Worm (Caenorhabditis elegans) whole organism, L4 larva: ENCODE measurements around the gene K08D8.4.

Experiments used
- ceh-82 ChIP-seq: sonication (generic microtip); optimal IDR thresholded peaks from 2 replicates; lab custom pipeline; 2017; ENCODE audit warnings: missing biosample characterization, missing genetic modification characterization
- dmd-6 ChIP-seq: fragments of 200-800 bp; sonication (Bioruptor generic); IDR thresholded peaks from 2 replicates; pipeline ENCODE4 v1.3.6; 2022; ENCODE audit warnings: missing genetic modification reagents, missing genetic modification characterization, missing compliant biosample characterization
- dve-1 ChIP-seq: sonication (generic microtip); optimal IDR thresholded peaks from 2 replicates; lab custom pipeline; 2017; ENCODE audit warnings: antibody characterized with exemption, mild to moderate bottlenecking, missing genetic modification characterization, missing compliant biosample characterization; ENCODE audit not compliant: insufficient read depth
- egl-27 ChIP-seq: sonication (generic microtip); optimal IDR thresholded peaks from 3 replicates; lab custom pipeline; 2017; ENCODE audit warnings: missing biosample characterization, missing genetic modification reagents, missing genetic modification characterization
- hmg-1.1 ChIP-seq: fragments of 200-800 bp; sonication (Bioruptor generic); IDR thresholded peaks from 2 replicates; pipeline ENCODE4 v1.3.6; 2022; ENCODE audit warnings: missing genetic modification reagents, missing genetic modification characterization, missing compliant biosample characterization
- php-3 ChIP-seq: fragments of 200-800 bp; sonication (Bioruptor generic); IDR thresholded peaks from 2 replicates; pipeline ENCODE4 v1.3.6; 2022; ENCODE audit warnings: missing genetic modification reagents, missing genetic modification characterization, missing compliant biosample characterization
- sdz-12 ChIP-seq: fragments of 200-800 bp; sonication (Bioruptor generic); optimal IDR thresholded peaks from 2 replicates; lab custom pipeline; 2018; ENCODE audit warnings: mild to moderate bottlenecking, missing genetic modification characterization, missing compliant biosample characterization
- zip-2 ChIP-seq: fragments of 150-350 bp; optimal IDR thresholded peaks from 2 replicates; lab custom pipeline; 2014; ENCODE audit warnings: missing biosample characterization, missing genetic modification characterization
- ztf-11 ChIP-seq: fragments of 150-350 bp; optimal IDR thresholded peaks from 2 replicates; lab custom pipeline; 2014; ENCODE audit warnings: missing biosample characterization, missing genetic modification characterization

- TF ChIP-seq zip-2 (tag; lab: Kevin White, UChicago) (no peak), dve-1 (tag; lab: Kevin White, UChicago) (no peak), sdz-12 (GFP tag; lab: Kevin White, UChicago) (no peak), hmg-1.1 (GFP tag; lab: Robert Waterston, UW) (no peak), ceh-82 (no peak), dmd-6 (no peak), php-3 (GFP tag; lab: Robert Waterston, UW) (no peak), ztf-11 (no peak), egl-27 (tag; lab: Kevin White, UChicago) (no peak)
These were observed 9.5 kb downstream of the K08D8.4 start, which contains the start of gene K08D8.10 for ce11 chrIV:12900267-12900666.
